Worm (Caenorhabditis elegans) whole organism, L2 larva: ENCODE data around the gene nspg-6.

Experiments
- C34F6.9 ChIP-seq: fragments of 150-350 bp; optimal IDR thresholded peaks from 2 replicates; lab custom pipeline; 2014; ENCODE audit warnings: missing biosample characterization, missing genetic modification characterization
- F13H6.1 ChIP-seq: sonication (generic microtip); optimal IDR thresholded peaks from 2 replicates; lab custom pipeline; 2016; ENCODE audit warnings: missing genetic modification characterization, missing compliant biosample characterization
- R02D3.7 ChIP-seq: fragments of 150-350 bp; optimal IDR thresholded peaks from 2 replicates; lab custom pipeline; 2014; ENCODE audit warnings: missing biosample characterization, missing genetic modification characterization
- Y55F3AM.14 ChIP-seq: fragments of 200-800 bp; sonication (Bioruptor generic); optimal IDR thresholded peaks from 2 replicates; lab custom pipeline; 2018; ENCODE audit warnings: mild to moderate bottlenecking, missing genetic modification characterization, missing compliant biosample characterization
- ZK546.5 ChIP-seq: sonication (generic microtip); optimal IDR thresholded peaks from 2 replicates; lab custom pipeline; 2017; ENCODE audit warnings: missing biosample characterization, missing genetic modification characterization
- alr-1 ChIP-seq: fragments of 150-350 bp; optimal IDR thresholded peaks from 2 replicates; lab custom pipeline; 2014; ENCODE audit warnings: missing biosample characterization, missing genetic modification characterization
- aly-2 ChIP-seq: fragments of 150-350 bp; optimal IDR thresholded peaks from 2 replicates; lab custom pipeline; 2014; ENCODE audit warnings: missing biosample characterization, missing genetic modification characterization
- ama-1 ChIP-seq: fragments of 150-350 bp; optimal IDR thresholded peaks from 2 replicates; lab custom pipeline; 2018; ENCODE audit warnings: inconsistent platforms
- blmp-1 ChIP-seq: sonication (generic microtip); optimal IDR thresholded peaks from 2 replicates; lab custom pipeline; 2017; ENCODE audit warnings: missing genetic modification characterization, mild to moderate bottlenecking, missing compliant biosample characterization, antibody characterized with exemption, moderate library complexity; ENCODE audit not compliant: insufficient read depth
- ceh-16 ChIP-seq: fragments of 150-350 bp; optimal IDR thresholded peaks from 2 replicates; lab custom pipeline; 2014; ENCODE audit warnings: missing biosample characterization, missing genetic modification characterization
- ceh-82 ChIP-seq: fragments of 150-350 bp; optimal IDR thresholded peaks from 2 replicates; lab custom pipeline; 2014; ENCODE audit warnings: missing biosample characterization, missing genetic modification characterization
- crh-2 ChIP-seq: sonication (generic microtip); optimal IDR thresholded peaks from 2 replicates; lab custom pipeline; 2017; ENCODE audit warnings: missing biosample characterization, missing genetic modification characterization
- dmd-4 ChIP-seq: sonication (generic microtip); optimal IDR thresholded peaks from 2 replicates; lab custom pipeline; 2017; ENCODE audit warnings: missing biosample characterization, missing genetic modification characterization
- elt-3 ChIP-seq: sonication (generic microtip); optimal IDR thresholded peaks from 2 replicates; lab custom pipeline; 2017; ENCODE audit warnings: missing biosample characterization, missing genetic modification characterization
- fos-1 ChIP-seq: fragments of 150-350 bp; optimal IDR thresholded peaks from 2 replicates; lab custom pipeline; 2014; ENCODE audit warnings: missing biosample characterization, missing genetic modification characterization
- gmeb-1 ChIP-seq: fragments of 150-350 bp; optimal IDR thresholded peaks from 2 replicates; lab custom pipeline; 2014; ENCODE audit warnings: missing biosample characterization, missing genetic modification characterization
- lin-13 ChIP-seq: fragments of 150-350 bp; optimal IDR thresholded peaks from 2 replicates; lab custom pipeline; 2014; ENCODE audit warnings: missing biosample characterization, missing genetic modification reagents, missing genetic modification characterization
- lin-39 ChIP-seq: fragments of 150-350 bp; optimal IDR thresholded peaks from 2 replicates; lab custom pipeline; 2014; ENCODE audit warnings: missing biosample characterization, missing genetic modification reagents, missing genetic modification characterization
- lsy-2 ChIP-seq, 2 experiments: fragments of 150-350 bp in 1 of 2; sonication (generic microtip) in 1 of 2; optimal IDR thresholded peaks; 2 replicates each; lab custom pipeline; 2014 to 2017; ENCODE audit warnings: missing biosample characterization in 2 of 2, missing genetic modification characterization in 2 of 2
- nhr-10 ChIP-seq: sonication (generic microtip); optimal IDR thresholded peaks from 2 replicates; lab custom pipeline; 2017; ENCODE audit warnings: missing biosample characterization, missing genetic modification characterization
- nhr-11 ChIP-seq: fragments of 150-350 bp; optimal IDR thresholded peaks from 2 replicates; lab custom pipeline; 2014; ENCODE audit warnings: missing biosample characterization, missing genetic modification characterization
- nhr-12 ChIP-seq: fragments of 150-350 bp; optimal IDR thresholded peaks from 2 replicates; lab custom pipeline; 2014; ENCODE audit warnings: missing biosample characterization, missing genetic modification characterization
- nhr-21 ChIP-seq: fragments of 150-350 bp; optimal IDR thresholded peaks from 2 replicates; lab custom pipeline; 2014; ENCODE audit warnings: missing biosample characterization, missing genetic modification characterization
- nhr-237 ChIP-seq: fragments of 150-350 bp; optimal IDR thresholded peaks from 2 replicates; lab custom pipeline; 2014; ENCODE audit warnings: missing biosample characterization, missing genetic modification characterization
- nhr-25 ChIP-seq: fragments of 150-350 bp; sonication (generic microtip); optimal IDR thresholded peaks from 3 replicates; lab custom pipeline; 2014; ENCODE audit warnings: missing biosample characterization, missing genetic modification characterization
- nhr-6 ChIP-seq: fragments of 150-350 bp; optimal IDR thresholded peaks from 2 replicates; lab custom pipeline; 2014; ENCODE audit warnings: missing biosample characterization, missing genetic modification characterization
- nhr-77 ChIP-seq: fragments of 150-350 bp; optimal IDR thresholded peaks from 2 replicates; lab custom pipeline; 2014; ENCODE audit warnings: missing biosample characterization, missing genetic modification characterization
- peb-1 ChIP-seq: fragments of 150-350 bp; optimal IDR thresholded peaks from 2 replicates; lab custom pipeline; 2014; ENCODE audit warnings: missing biosample characterization, missing genetic modification characterization
- sem-4 ChIP-seq: fragments of 150-350 bp; optimal IDR thresholded peaks from 2 replicates; lab custom pipeline; 2014; ENCODE audit warnings: missing biosample characterization, missing genetic modification reagents, missing genetic modification characterization
- skn-1 ChIP-seq: sonication (generic microtip); optimal IDR thresholded peaks from 2 replicates; lab custom pipeline; 2017; ENCODE audit warnings: missing biosample characterization, missing genetic modification characterization
- snpc-4 ChIP-seq: fragments of 150-350 bp; optimal IDR thresholded peaks from 2 replicates; lab custom pipeline; 2014; ENCODE audit warnings: missing biosample characterization, missing genetic modification characterization
- unc-55 ChIP-seq: fragments of 150-350 bp; sonication (generic microtip); optimal IDR thresholded peaks from 3 replicates; lab custom pipeline; 2014; ENCODE audit warnings: missing biosample characterization, missing genetic modification reagents, missing genetic modification characterization
- unc-62 ChIP-seq: fragments of 150-350 bp; optimal IDR thresholded peaks from 2 replicates; lab custom pipeline; 2014; ENCODE audit warnings: missing biosample characterization, missing genetic modification reagents, missing genetic modification characterization
- zag-1 ChIP-seq: fragments of 150-350 bp; optimal IDR thresholded peaks from 2 replicates; lab custom pipeline; 2014; ENCODE audit warnings: missing biosample characterization, missing genetic modification characterization
- ztf-1 ChIP-seq: fragments of 200-800 bp; sonication (Bioruptor generic); conservative IDR thresholded peaks from 2 replicates; pipeline ENCODE4 v1.3.6; 2022; ENCODE audit warnings: missing genetic modification characterization, missing compliant biosample characterization
- ztf-11 ChIP-seq: sonication (generic microtip); optimal IDR thresholded peaks from 2 replicates; lab custom pipeline; 2017; ENCODE audit warnings: missing biosample characterization, missing genetic modification characterization

The nspg-6 gene

DNA sequence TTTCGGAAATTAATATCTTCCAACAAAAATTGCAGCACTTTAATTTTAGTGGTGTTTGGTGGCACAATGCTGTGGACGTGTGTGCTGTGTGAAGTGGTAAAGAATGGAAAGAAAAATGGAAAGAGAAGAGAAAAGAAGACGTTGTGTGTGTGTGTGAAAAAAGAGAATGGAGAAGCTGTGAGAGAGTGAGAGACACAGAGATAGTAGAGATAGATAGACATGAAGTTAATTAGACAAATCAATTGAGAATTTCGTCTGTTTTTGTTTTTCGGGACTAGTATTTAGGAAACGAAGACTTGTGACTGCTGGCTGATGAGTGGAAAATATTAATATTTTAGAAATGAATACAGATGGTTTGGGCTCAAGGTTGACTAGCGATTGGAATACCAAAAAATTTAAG, 23.6 kb downstream of the nspg-6 start:
- no peak for TF ChIP-seq nhr-11 (tag; lab: Kevin White, UChicago)
- no peak for TF ChIP-seq Y55F3AM.14 (GFP tag; lab: Kevin White, UChicago)
- TF ChIP-seq C34F6.9 (tag; lab: Kevin White, UChicago), result peak; percentile 26
- TF ChIP-seq unc-55 (GFP tag; lab: Kevin White, UChicago), result peak; percentile 20
- TF ChIP-seq crh-2, result peak; percentile 34
- no peak for TF ChIP-seq F13H6.1 (tag; lab: Kevin White, UChicago)
- TF ChIP-seq lsy-2 (tag; optimal IDR thresholded peaks at IDR 0.05; lab: Kevin White, UChicago), result peak in 1 of 2 experiments; percentile 34

DNA sequence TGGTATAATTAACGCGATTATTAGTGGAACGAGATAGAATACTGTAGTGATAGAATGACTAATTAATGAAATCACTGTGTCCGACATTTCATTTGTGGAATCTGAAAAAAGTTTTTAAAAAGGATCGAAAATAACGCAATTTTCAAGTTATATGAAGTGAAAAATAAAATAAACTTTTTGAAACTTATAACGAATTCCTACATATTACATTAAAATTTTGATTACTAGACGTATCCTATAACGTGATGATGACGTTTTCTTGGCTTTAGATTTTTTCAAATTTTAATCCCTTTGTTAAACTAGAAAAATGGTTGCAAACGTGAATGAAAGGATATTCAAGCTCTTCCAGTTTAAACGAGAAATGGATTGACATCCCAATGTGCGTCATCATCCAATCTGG, 24.3 kb downstream of the nspg-6 start, which contains the start of gene algn-11:
Gene algn-11, minus strand, starts transcription at position 101 of the 400 bp plus-strand sequence.
- TF ChIP-seq zag-1 (tag; lab: Kevin White, UChicago) (no peak), nhr-25 (tag; lab: Kevin White, UChicago) (no peak), alr-1 (tag; lab: Kevin White, UChicago) (no peak), nhr-21 (tag; lab: Kevin White, UChicago) (no peak), aly-2 (tag; lab: Kevin White, UChicago) (no peak), ceh-16 (tag; lab: Kevin White, UChicago) (no peak), fos-1 (no peak), ceh-82 (tag; lab: Kevin White, UChicago) (no peak), lin-39 (no peak), snpc-4 (tag; lab: Kevin White, UChicago) (no peak), lin-13 (GFP tag; lab: Kevin White, UChicago) (no peak), ZK546.5 (tag; lab: Kevin White, UChicago) (no peak), elt-3 (tag; lab: Kevin White, UChicago) (no peak), unc-62 (GFP tag; lab: Kevin White, UChicago) (no peak), blmp-1 (tag; lab: Kevin White, UChicago) (no peak), dmd-4 (tag; lab: Kevin White, UChicago) (no peak), ztf-1 (GFP tag; lab: Robert Waterston, UW) (no peak), ama-1 (lab: Kevin White, UChicago) (no peak), nhr-237 (tag; lab: Kevin White, UChicago) (no peak)

DNA sequence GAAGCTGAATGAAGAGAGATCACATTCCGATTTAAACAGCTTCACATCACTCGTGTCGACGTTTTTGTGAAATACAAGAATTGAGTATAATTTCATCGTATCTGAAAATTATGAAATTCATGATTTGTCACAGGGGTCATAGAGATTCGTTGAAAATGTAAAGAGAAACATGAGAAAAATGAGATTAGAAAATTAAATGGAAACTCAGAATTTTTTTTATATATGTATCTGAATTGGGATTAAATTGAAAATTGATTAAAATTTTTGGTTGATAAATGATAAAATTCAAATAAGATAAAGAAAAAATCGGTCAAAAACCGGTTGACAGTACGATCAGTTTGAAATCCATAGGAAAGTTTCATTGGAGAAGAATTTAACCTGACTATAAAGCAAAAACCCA, 27.3 kb downstream of the nspg-6 start, which contains the start of gene ykt-6:
Gene ykt-6, minus strand, starts transcription at position 101 of the 400 bp plus-strand sequence.
- TF ChIP-seq ztf-11 (tag; lab: Kevin White, UChicago) (no peak), dmd-4 (tag; lab: Kevin White, UChicago) (no peak)
- TF ChIP-seq, all 48 proteins: peak for 0

DNA sequence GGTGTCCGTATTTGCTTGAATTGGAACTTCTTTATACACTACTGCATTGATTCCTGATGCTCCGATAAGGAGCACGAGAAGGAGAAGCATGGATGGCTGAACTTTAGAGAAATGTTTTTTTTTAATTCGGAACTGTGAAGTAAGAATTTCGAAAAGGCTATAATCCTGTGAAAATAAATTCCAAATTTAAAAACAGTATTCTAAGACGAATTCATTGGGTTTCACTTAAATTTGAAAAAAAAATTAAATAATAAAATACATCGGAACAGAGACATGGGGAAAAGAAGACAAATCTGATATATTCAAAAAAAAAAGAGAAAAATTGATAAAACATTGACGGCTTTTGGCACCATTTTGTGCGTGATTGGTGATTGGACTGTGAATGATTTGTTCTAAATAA, 29.0 kb downstream of the nspg-6 start, which contains the start of gene pho-5:
Gene pho-5, minus strand, starts transcription at position 101 of the 400 bp plus-strand sequence.
- TF ChIP-seq peb-1 (tag; lab: Kevin White, UChicago), result no peak
- no peak for TF ChIP-seq nhr-6
- TF ChIP-seq alr-1 (tag; lab: Kevin White, UChicago), result no peak
- no peak for TF ChIP-seq nhr-10 (tag; lab: Kevin White, UChicago)
- TF ChIP-seq C34F6.9 (tag; lab: Kevin White, UChicago), result no peak
- no peak for TF ChIP-seq nhr-237 (tag; lab: Kevin White, UChicago)
- no peak for TF ChIP-seq R02D3.7 (tag; lab: Kevin White, UChicago)
- no peak for TF ChIP-seq gmeb-1
- no peak for TF ChIP-seq ama-1 (lab: Kevin White, UChicago)
- TF ChIP-seq lin-13 (GFP tag; lab: Kevin White, UChicago), result no peak
- no peak for TF ChIP-seq unc-62 (GFP tag; lab: Kevin White, UChicago)
- no peak for TF ChIP-seq ztf-1 (GFP tag; lab: Robert Waterston, UW)
- TF ChIP-seq Y55F3AM.14 (GFP tag; lab: Kevin White, UChicago), result no peak
- no peak for TF ChIP-seq nhr-12 (tag; lab: Kevin White, UChicago)

DNA sequence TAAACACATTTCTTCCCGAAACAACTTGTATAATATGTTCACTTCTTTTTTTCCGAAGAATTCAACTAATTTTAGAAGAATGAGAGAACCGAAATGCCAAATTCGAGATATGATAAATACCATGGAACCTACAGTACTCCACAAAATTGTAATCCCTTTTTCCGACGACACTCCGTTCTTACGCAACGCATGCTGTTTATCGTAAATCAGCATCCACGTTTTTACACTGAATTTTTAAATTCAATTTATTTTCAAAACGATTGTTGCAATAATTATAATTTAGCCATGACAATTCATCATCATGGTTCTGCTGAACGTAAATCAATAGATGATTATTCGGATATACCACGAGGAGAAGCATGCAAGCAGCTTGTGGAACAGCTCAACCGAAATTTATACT, 33.6 kb downstream of the nspg-6 start, which contains the start of gene B0361.3:
Gene B0361.3, plus strand, starts transcription at position 284 of the 400 bp plus-strand sequence.
- TF ChIP-seq crh-2 (peak; percentile 51), gmeb-1 (no peak), skn-1 (tag; lab: Kevin White, UChicago) (no peak), Y55F3AM.14 (GFP tag; lab: Kevin White, UChicago) (no peak), zag-1 (tag; lab: Kevin White, UChicago) (no peak), nhr-77 (no peak), sem-4 (tag; lab: Kevin White, UChicago) (no peak), unc-55 (GFP tag; lab: Kevin White, UChicago) (peak; percentile 4), fos-1 (no peak), lsy-2 (tag; optimal IDR thresholded peaks at IDR 0.05; lab: Kevin White, UChicago) (peak in 1 of 2 experiments; percentile 68)
